Worm (Caenorhabditis elegans): ENCODE results near the gene bbs-2.

The bbs-2 gene

DNA sequence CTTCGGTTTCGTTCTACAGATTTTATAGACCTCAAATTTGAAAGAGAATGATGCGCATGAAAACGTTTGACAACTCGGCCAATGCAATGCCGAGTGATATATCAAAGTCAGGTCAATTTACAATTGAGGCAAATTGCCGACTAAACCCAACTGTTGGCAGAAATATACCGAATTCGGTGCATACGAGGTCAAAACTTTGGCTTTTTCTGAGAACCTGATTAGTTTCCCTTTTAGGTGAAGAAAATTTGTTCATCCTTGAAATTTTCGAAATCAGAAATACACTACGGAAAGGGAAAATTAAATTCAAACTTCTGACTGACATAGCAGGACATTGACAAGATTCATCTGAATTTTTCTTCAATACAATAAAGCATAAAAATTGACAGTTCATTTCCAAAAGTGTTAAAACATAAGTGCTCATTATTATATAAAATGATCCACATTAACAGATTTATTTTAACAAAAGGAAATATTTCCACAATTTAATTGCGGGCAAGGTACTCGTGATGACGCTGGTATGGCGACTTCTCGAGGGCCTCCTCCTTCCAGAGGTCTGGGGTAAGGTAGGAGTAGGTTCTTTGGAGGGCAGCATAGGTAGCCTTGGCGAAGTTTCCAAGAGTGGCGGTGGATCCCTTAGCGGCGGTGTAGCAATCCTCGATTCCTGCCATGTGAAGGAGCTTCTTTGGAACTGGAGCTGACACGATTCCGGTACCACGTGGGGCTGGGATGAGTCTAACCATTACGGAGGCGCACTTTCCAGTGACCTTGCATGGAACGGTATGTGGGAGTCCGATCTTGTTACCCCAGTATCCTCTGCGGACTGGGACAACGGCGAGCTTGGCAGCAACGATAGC lies 8.6 kb upstream of the bbs-2 start:
- TF ChIP-seq scrt-1 (GFP tag; IDR thresholded peaks at IDR 0.05) = no peak
- TF ChIP-seq B0310.2 (tag; optimal IDR thresholded peaks at IDR 0.05) = no peak
- TF ChIP-seq tbx-37 (GFP tag; conservative IDR thresholded peaks at IDR 0.05) = no peak
- TF ChIP-seq tbx-11 (GFP tag; IDR thresholded peaks at IDR 0.05) = no peak
- TF ChIP-seq flt-1 (GFP tag; IDR thresholded peaks at IDR 0.05) = no peak

- TF ChIP-seq tbx-11 (GFP tag; IDR thresholded peaks at IDR 0.05) = peak; percentile 8; the same call in 1 of the 2 replicates
- TF ChIP-seq scrt-1 (GFP tag; IDR thresholded peaks at IDR 0.05) = no peak
- no peak for TF ChIP-seq sea-1 (GFP tag; conservative IDR thresholded peaks at IDR 0.05)
- TF ChIP-seq F13C5.2 (tag; optimal IDR thresholded peaks at IDR 0.05) = peak; percentile 35
Observed at ce11 chrIV:7926102-7926840, 7.6 kb upstream of the bbs-2 start, which contains the start of gene rps-2. Gene rps-2, minus strand, starts transcription at chrIV:7926391.

ce11 chrIV:7927218-7927617 lies 6.6 kb upstream of the bbs-2 start, which contains the start of gene C49H3.12:
Gene C49H3.12, minus strand, starts transcription at chrIV:7927318.
- TF ChIP-seq ceh-13 (GFP tag; optimal IDR thresholded peaks at IDR 0.05) = no peak
- no peak for TF ChIP-seq aly-1 (tag; optimal IDR thresholded peaks at IDR 0.05)
- no peak for TF ChIP-seq hnd-1 (tag; optimal IDR thresholded peaks at IDR 0.05)
- TF ChIP-seq ets-7 (tag; optimal IDR thresholded peaks at IDR 0.05) = no peak
- TF ChIP-seq sea-1 (GFP tag; conservative IDR thresholded peaks at IDR 0.05) = no peak
- TF ChIP-seq scrt-1 (GFP tag; IDR thresholded peaks at IDR 0.05) = no peak
- no peak for TF ChIP-seq hmg-4 (GFP tag; optimal IDR thresholded peaks at IDR 0.05)
- TF ChIP-seq hmbx-1 (tag; optimal IDR thresholded peaks at IDR 0.05) = no peak
- no peak for TF ChIP-seq tbx-37 (GFP tag; conservative IDR thresholded peaks at IDR 0.05)
- TF ChIP-seq B0310.2 (tag; optimal IDR thresholded peaks at IDR 0.05) = no peak
- TF ChIP-seq ama-1 (optimal IDR thresholded peaks at IDR 0.05) = no peak
- no peak for TF ChIP-seq tbx-11 (GFP tag; IDR thresholded peaks at IDR 0.05)
- TF ChIP-seq flt-1 (GFP tag; IDR thresholded peaks at IDR 0.05) = no peak

DNA sequence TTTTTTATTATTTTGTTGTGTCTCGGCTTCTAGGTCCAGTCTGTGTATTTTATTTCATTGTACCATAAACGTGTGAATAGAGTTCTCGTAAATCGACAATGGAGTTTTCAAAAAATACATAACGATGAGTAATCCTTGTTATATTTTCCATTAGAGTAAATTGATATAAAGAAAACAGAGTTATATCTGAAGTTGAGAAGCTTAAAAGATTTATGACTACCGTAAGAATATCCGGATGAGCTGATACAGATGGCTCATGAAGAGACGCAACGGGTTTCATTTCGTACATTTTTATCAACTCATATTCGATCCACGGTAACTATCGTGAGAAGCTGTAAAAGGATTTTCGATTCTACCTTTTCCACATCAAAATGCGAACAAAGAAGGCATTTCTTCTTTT lies 6.0 kb upstream of the bbs-2 start, which contains the start of gene gcy-8:
gcy-8 (plus strand) TSS at position 301 of the 400 bp plus-strand sequence.
- TF ChIP-seq F13C5.2 (tag; optimal IDR thresholded peaks at IDR 0.05) (no peak), hmg-4 (GFP tag; optimal IDR thresholded peaks at IDR 0.05) (no peak)

DNA sequence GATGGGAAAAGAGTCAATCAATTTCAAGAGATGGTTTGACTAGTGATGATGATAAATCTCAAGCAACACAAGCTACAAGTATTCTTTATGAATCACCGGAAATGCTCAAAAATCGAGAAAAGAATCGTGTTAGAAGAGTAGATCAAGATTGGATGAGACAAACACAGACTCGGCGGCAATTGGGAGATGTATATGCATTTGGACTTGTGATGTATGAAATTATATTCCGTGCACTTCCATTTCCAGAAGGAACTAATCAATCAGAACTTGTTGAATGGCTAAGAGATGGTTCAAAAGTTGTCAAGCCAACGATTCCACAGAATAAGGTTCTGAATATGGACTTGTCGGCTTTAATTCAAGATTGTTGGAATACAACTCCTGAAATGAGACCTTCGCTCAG lies 2.0 kb upstream of the bbs-2 start:
- TF ChIP-seq pes-1 (GFP tag; IDR thresholded peaks at IDR 0.05) (no peak), ets-7 (tag; optimal IDR thresholded peaks at IDR 0.05) (no peak)

- TF ChIP-seq sea-1 (GFP tag; conservative IDR thresholded peaks at IDR 0.05) (no peak), hnd-1 (tag; optimal IDR thresholded peaks at IDR 0.05) (no peak), F13C5.2 (tag; optimal IDR thresholded peaks at IDR 0.05) (no peak), ets-7 (tag; optimal IDR thresholded peaks at IDR 0.05) (no peak), tra-4 (tag; optimal IDR thresholded peaks at IDR 0.05) (no peak), ceh-36 (tag; optimal IDR thresholded peaks at IDR 0.05) (no peak), flt-1 (GFP tag; IDR thresholded peaks at IDR 0.05) (no peak), ceh-13 (GFP tag; optimal IDR thresholded peaks at IDR 0.05) (no peak), ama-1 (optimal IDR thresholded peaks at IDR 0.05) (no peak), pes-1 (GFP tag; IDR thresholded peaks at IDR 0.05) (no peak), aly-1 (tag; optimal IDR thresholded peaks at IDR 0.05) (no peak), B0310.2 (tag; optimal IDR thresholded peaks at IDR 0.05) (no peak), tbx-11 (GFP tag; IDR thresholded peaks at IDR 0.05) (no peak)
Observed at ce11 chrIV:7938834-7939233, 5.0 kb downstream of the bbs-2 start, which contains the start of gene F20D12.7. Gene F20D12.7, minus strand, starts transcription at chrIV:7938934.

DNA sequence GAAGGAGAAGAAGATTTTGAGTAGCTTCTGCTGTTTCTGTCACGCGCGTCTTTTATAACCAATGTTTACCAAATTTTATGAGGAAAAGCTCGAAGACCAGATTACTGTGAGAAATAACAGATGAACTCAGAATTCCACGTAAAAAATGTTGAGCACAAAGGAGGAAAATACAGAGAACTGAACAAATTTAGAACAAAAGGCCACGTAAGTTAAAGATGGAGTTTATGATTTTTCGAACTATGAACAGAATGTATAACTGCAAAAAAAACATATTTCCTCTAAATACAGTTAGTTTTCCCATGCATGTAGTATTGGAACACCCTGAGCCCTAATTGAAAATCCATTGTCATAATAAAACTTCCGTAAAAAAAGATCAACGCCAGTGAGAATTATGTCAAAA lies 7.1 kb downstream of the bbs-2 start, which contains the start of gene exc-9:
exc-9 (minus strand) TSS at position 101 of the 400 bp plus-strand sequence.
- TF ChIP-seq hmbx-1 (tag; optimal IDR thresholded peaks at IDR 0.05) (no peak), tbx-37 (GFP tag; conservative IDR thresholded peaks at IDR 0.05) (no peak), tbx-11 (GFP tag; IDR thresholded peaks at IDR 0.05) (no peak), tra-4 (tag; optimal IDR thresholded peaks at IDR 0.05) (no peak)

DNA sequence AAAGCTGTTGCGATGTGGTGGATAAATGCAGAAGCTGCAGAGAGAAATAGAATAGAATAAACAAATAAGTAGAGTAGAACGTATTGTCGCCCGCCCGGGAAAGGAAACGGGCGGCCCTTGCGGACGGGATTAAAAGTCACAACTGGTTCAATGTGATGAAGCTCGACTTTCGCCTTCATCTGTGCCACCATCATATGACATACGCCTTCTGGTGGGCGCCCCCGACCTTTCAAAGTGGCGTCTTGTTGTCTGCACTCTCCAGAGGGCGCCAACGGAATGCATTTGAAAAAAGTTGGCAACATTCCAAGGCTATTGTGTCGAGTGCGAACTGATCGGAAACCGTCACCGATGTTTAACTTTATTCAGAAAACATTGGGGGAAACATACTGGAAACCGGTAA lies 9.4 kb downstream of the bbs-2 start:
- TF ChIP-seq pes-1 (GFP tag; IDR thresholded peaks at IDR 0.05) (no peak), B0310.2 (tag; optimal IDR thresholded peaks at IDR 0.05) (no peak), scrt-1 (GFP tag; IDR thresholded peaks at IDR 0.05) (no peak)

DNA sequence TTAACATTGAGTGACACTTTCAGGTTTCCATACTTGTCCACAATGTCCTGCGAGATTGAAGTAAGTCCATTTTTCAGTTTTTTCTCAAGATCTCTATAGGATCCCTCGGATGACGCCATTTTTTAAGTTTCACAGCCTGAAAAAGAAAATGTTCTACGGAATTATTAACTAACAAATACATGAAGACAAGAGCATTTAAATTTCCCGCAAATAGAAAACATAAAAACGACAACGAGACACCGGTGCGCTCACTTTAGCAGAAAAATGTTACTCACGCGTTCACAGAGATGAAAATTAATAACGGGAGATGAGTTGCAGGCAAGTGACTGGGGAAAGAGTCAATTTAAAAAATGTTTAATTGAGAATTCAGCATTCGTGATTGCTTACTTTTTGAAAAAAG lies 12.6 kb downstream of the bbs-2 start, which contains the start of gene czw-1:
czw-1 (minus strand) TSS at position 369 of the 400 bp plus-strand sequence.
- TF ChIP-seq B0310.2 (tag; optimal IDR thresholded peaks at IDR 0.05) (no peak), aly-1 (tag; optimal IDR thresholded peaks at IDR 0.05) (no peak), scrt-1 (GFP tag; IDR thresholded peaks at IDR 0.05) (no peak), hmg-4 (GFP tag; optimal IDR thresholded peaks at IDR 0.05) (no peak), sea-1 (GFP tag; conservative IDR thresholded peaks at IDR 0.05) (no peak), F13C5.2 (tag; optimal IDR thresholded peaks at IDR 0.05) (no peak), flt-1 (GFP tag; IDR thresholded peaks at IDR 0.05) (no peak), ceh-36 (tag; optimal IDR thresholded peaks at IDR 0.05) (no peak), tbx-11 (GFP tag; IDR thresholded peaks at IDR 0.05) (no peak)

All from whole organism, early embryonic.